Fruit fly (Drosophila melanogaster): Measurements from ENCODE around the gene Or22b.

- TF ChIP-seq CG8478 (optimal IDR thresholded peaks at IDR 0.05) (no peak), CTCF (optimal IDR thresholded peaks at IDR 0.05) (no peak)
Measured at dm6 chr2L:1547860-1548259, 25.4 kb downstream of the Or22b start.

Data from S2 (cell line).